Worm (Caenorhabditis elegans): ENCODE results near the gene ida-1.

ida-1 gene

DNA sequence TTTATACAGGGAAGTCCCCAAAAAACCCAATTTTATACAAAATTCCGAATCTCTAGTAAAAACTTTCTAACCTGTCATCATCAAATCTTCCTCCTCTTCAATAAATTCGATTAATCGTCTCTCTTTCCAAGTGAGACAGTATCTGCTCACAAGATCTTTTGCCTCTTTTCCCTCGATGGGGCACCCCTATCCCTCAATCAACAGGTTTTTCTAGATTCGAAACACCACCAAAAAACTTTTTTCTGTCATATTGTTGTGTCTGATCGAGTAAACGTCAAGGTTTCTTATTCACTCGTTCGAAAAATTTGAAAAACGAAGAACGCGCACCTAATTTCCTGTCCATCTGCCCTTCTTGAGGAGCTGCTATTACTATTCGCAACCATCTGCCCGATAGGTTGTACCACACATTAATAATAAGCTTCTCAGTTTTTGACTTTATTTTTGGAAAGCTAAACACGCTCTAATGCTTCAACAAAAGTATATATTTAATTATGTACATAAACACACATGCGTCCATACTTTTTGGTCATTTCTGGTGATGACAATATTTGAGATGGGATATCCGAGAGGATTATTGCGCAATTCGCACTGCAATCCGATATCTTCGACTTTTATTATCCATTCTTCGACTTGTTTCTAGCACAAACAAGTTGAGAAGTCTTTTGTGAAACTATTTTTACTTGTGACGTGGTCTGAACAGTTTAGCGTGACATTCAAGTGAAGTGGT lies 36.1 kb upstream of the ida-1 start:
- no peak for TF ChIP-seq B0310.2 (tag; optimal IDR thresholded peaks at IDR 0.05)
- TF ChIP-seq ama-1 (optimal IDR thresholded peaks at IDR 0.05) = no peak
- TF ChIP-seq scrt-1 (GFP tag; IDR thresholded peaks at IDR 0.05) = no peak
- no peak for TF ChIP-seq hmg-4 (GFP tag; optimal IDR thresholded peaks at IDR 0.05)
- no peak for TF ChIP-seq ets-7 (tag; optimal IDR thresholded peaks at IDR 0.05)
- TF ChIP-seq ceh-36 (tag; optimal IDR thresholded peaks at IDR 0.05) = no peak
- TF ChIP-seq tra-4 (tag; optimal IDR thresholded peaks at IDR 0.05) = no peak
- TF ChIP-seq hmbx-1 (tag; optimal IDR thresholded peaks at IDR 0.05) = no peak
- no peak for TF ChIP-seq ceh-13 (GFP tag; optimal IDR thresholded peaks at IDR 0.05)
- TF ChIP-seq F13C5.2 (tag; optimal IDR thresholded peaks at IDR 0.05) = no peak
- no peak for TF ChIP-seq tbx-11 (GFP tag; IDR thresholded peaks at IDR 0.05)
- TF ChIP-seq hnd-1 (tag; optimal IDR thresholded peaks at IDR 0.05) = no peak
- no peak for TF ChIP-seq aly-1 (tag; optimal IDR thresholded peaks at IDR 0.05)
- no peak for TF ChIP-seq flt-1 (GFP tag; IDR thresholded peaks at IDR 0.05)
- no peak for TF ChIP-seq pes-1 (GFP tag; IDR thresholded peaks at IDR 0.05)
- TF ChIP-seq tbx-37 (GFP tag; conservative IDR thresholded peaks at IDR 0.05) = no peak
- TF ChIP-seq sea-1 (GFP tag; conservative IDR thresholded peaks at IDR 0.05) = no peak

ce11 chrIII:5719832-5720194 lies 35.5 kb upstream of the ida-1 start:
- no peak for TF ChIP-seq ceh-13 (GFP tag; optimal IDR thresholded peaks at IDR 0.05)
- TF ChIP-seq hmg-4 (GFP tag; optimal IDR thresholded peaks at IDR 0.05) = no peak
- TF ChIP-seq flt-1 (GFP tag; IDR thresholded peaks at IDR 0.05) = no peak
- TF ChIP-seq pes-1 (GFP tag; IDR thresholded peaks at IDR 0.05) = no peak
- no peak for TF ChIP-seq B0310.2 (tag; optimal IDR thresholded peaks at IDR 0.05)
- no peak for TF ChIP-seq tbx-11 (GFP tag; IDR thresholded peaks at IDR 0.05)
- TF ChIP-seq hnd-1 (tag; optimal IDR thresholded peaks at IDR 0.05) = no peak

DNA sequence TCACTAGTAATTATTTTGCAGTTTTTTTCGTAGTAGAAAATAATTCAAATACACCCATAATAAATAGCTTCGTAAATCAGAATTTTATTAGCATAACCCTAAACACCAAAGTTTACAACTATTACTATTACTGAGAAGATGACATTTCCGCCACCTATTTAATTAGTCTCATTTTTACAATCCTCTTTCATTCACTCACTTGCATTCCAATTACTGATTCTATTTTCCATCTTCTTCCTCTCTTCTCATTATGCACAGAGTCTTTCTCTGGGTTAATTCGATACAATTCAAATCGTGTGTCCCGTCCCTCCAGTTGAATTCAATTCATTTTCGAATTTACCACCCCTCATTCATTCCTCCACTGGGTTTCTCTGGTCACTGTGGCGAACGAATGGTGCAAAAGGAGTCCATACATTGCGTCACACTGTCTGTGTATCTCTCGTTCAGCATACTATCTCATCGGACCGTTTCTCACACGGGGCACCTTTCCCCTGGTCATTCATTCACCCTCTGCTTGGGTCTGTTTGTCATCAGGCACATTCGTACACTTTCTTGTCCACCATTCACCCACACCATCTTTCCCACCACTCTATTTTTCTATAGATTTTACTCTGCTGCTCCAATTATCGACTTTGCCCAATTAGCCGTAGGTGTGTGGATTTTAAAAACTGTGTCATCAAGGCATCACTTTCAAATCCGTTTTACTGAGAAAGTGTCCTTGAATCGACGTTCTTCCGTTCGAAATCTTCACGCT lies 34.9 kb upstream of the ida-1 start:
- TF ChIP-seq hmg-4 (GFP tag; optimal IDR thresholded peaks at IDR 0.05) (peak; percentile 27), aly-1 (tag; optimal IDR thresholded peaks at IDR 0.05) (peak; percentile 51), hmbx-1 (tag; optimal IDR thresholded peaks at IDR 0.05) (no peak), scrt-1 (GFP tag; IDR thresholded peaks at IDR 0.05) (0 out of 2 replicates have a peak, but pooled peaks have one; percentile 9), F13C5.2 (tag; optimal IDR thresholded peaks at IDR 0.05) (no peak), pes-1 (GFP tag; IDR thresholded peaks at IDR 0.05) (no peak), B0310.2 (tag; optimal IDR thresholded peaks at IDR 0.05) (no peak)

ce11 chrIII:5721488-5721887 lies 33.9 kb upstream of the ida-1 start:
- no peak for TF ChIP-seq tbx-11 (GFP tag; IDR thresholded peaks at IDR 0.05)
- no peak for TF ChIP-seq hnd-1 (tag; optimal IDR thresholded peaks at IDR 0.05)
- TF ChIP-seq pes-1 (GFP tag; IDR thresholded peaks at IDR 0.05) = no peak
- no peak for TF ChIP-seq hmg-4 (GFP tag; optimal IDR thresholded peaks at IDR 0.05)
- TF ChIP-seq sea-1 (GFP tag; conservative IDR thresholded peaks at IDR 0.05) = no peak
- TF ChIP-seq ceh-36 (tag; optimal IDR thresholded peaks at IDR 0.05) = no peak
- no peak for TF ChIP-seq ama-1 (optimal IDR thresholded peaks at IDR 0.05)
- no peak for TF ChIP-seq flt-1 (GFP tag; IDR thresholded peaks at IDR 0.05)
- no peak for TF ChIP-seq F13C5.2 (tag; optimal IDR thresholded peaks at IDR 0.05)
- no peak for TF ChIP-seq tbx-37 (GFP tag; conservative IDR thresholded peaks at IDR 0.05)
- no peak for TF ChIP-seq B0310.2 (tag; optimal IDR thresholded peaks at IDR 0.05)

- TF ChIP-seq hmg-4 (GFP tag; optimal IDR thresholded peaks at IDR 0.05) = peak; percentile 21
- peak; percentile 12; the same call in 1 of the 2 replicates for TF ChIP-seq tbx-37 (GFP tag; conservative IDR thresholded peaks at IDR 0.05)
- no peak for TF ChIP-seq ets-7 (tag; optimal IDR thresholded peaks at IDR 0.05)
- no peak for TF ChIP-seq aly-1 (tag; optimal IDR thresholded peaks at IDR 0.05)
These were observed 33.5 kb upstream of the ida-1 start for ce11 chrIII:5721888-5722287.

DNA sequence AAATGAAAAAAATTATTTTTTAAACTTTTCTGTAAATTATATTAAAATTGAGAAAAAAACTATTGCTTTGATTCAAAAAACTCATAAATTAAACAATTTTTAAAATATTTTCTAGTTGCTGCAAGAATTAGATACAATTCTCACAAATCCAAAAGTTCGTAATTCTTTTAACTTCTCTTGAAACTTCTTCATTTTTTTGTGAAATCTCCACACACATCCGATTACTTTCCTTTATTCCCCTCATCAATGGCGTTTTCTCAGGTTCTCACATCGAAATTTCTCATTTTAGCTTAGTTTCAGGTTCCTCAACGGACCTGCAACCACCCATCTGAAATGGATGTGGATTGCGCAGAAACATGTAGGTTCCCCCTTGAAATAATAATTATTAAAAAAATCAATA lies 32.8 kb upstream of the ida-1 start, which contains the start of gene wrm-1:
Gene wrm-1, plus strand, starts transcription at position 301 of the 400 bp plus-strand sequence.
- no peak for TF ChIP-seq tbx-11 (GFP tag; IDR thresholded peaks at IDR 0.05)
- no peak for TF ChIP-seq hmg-4 (GFP tag; optimal IDR thresholded peaks at IDR 0.05)
- no peak for TF ChIP-seq sea-1 (GFP tag; conservative IDR thresholded peaks at IDR 0.05)
- no peak for TF ChIP-seq ama-1 (optimal IDR thresholded peaks at IDR 0.05)
- TF ChIP-seq tra-4 (tag; optimal IDR thresholded peaks at IDR 0.05) = no peak
- no peak for TF ChIP-seq pes-1 (GFP tag; IDR thresholded peaks at IDR 0.05)
- no peak for TF ChIP-seq tbx-37 (GFP tag; conservative IDR thresholded peaks at IDR 0.05)
- no peak for TF ChIP-seq ceh-36 (tag; optimal IDR thresholded peaks at IDR 0.05)
- no peak for TF ChIP-seq flt-1 (GFP tag; IDR thresholded peaks at IDR 0.05)
- no peak for TF ChIP-seq B0310.2 (tag; optimal IDR thresholded peaks at IDR 0.05)

- TF ChIP-seq ama-1 (optimal IDR thresholded peaks at IDR 0.05) = no peak
- TF ChIP-seq ceh-36 (tag; optimal IDR thresholded peaks at IDR 0.05) = no peak
- TF ChIP-seq F13C5.2 (tag; optimal IDR thresholded peaks at IDR 0.05) = no peak
- no peak for TF ChIP-seq hmg-4 (GFP tag; optimal IDR thresholded peaks at IDR 0.05)
- TF ChIP-seq hnd-1 (tag; optimal IDR thresholded peaks at IDR 0.05) = no peak
- TF ChIP-seq hmbx-1 (tag; optimal IDR thresholded peaks at IDR 0.05) = no peak
These were observed 27.5 kb upstream of the ida-1 start, which contains the start of gene egg-1 for ce11 chrIII:5727827-5728226. Gene egg-1 (plus strand): TSS chrIII:5728180.

DNA sequence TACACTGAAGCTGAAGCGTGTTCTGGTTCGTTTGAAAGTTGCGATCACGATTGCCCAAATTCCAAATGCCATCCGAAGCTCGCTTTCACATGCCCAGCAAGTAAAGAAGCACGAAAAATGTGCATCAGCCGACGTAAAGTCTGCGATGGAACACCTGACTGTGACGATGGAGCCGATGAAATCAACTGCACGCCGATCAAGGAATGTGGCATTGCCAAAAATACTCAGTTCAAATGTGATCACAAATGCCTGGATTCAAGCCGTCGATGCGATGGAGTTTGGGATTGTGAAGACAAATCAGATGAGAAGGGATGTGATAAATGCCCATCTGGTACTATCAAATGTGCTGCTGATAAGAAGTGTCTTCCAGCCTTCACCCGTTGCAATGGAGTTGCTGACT lies 26.0 kb upstream of the ida-1 start:
- TF ChIP-seq flt-1 (GFP tag; IDR thresholded peaks at IDR 0.05) (no peak), F13C5.2 (tag; optimal IDR thresholded peaks at IDR 0.05) (no peak), ceh-13 (GFP tag; optimal IDR thresholded peaks at IDR 0.05) (no peak), ets-7 (tag; optimal IDR thresholded peaks at IDR 0.05) (no peak), scrt-1 (GFP tag; IDR thresholded peaks at IDR 0.05) (no peak), pes-1 (GFP tag; IDR thresholded peaks at IDR 0.05) (no peak), hmg-4 (GFP tag; optimal IDR thresholded peaks at IDR 0.05) (no peak), hmbx-1 (tag; optimal IDR thresholded peaks at IDR 0.05) (no peak), ceh-36 (tag; optimal IDR thresholded peaks at IDR 0.05) (no peak), tbx-37 (GFP tag; conservative IDR thresholded peaks at IDR 0.05) (no peak), tbx-11 (GFP tag; IDR thresholded peaks at IDR 0.05) (no peak), hnd-1 (tag; optimal IDR thresholded peaks at IDR 0.05) (no peak), aly-1 (tag; optimal IDR thresholded peaks at IDR 0.05) (no peak), ama-1 (optimal IDR thresholded peaks at IDR 0.05) (no peak), tra-4 (tag; optimal IDR thresholded peaks at IDR 0.05) (no peak), sea-1 (GFP tag; conservative IDR thresholded peaks at IDR 0.05) (no peak), B0310.2 (tag; optimal IDR thresholded peaks at IDR 0.05) (no peak)

Measured in whole organism, early embryonic.